Fruit fly (Drosophila melanogaster): ENCODE results near the gene CG32075.

- no peak for TF ChIP-seq pad (GFP tag; optimal IDR thresholded peaks at IDR 0.05)
- TF ChIP-seq CG5204 (GFP tag; optimal IDR thresholded peaks at IDR 0.05): no peak
- no peak for TF ChIP-seq cnc (optimal IDR thresholded peaks at IDR 0.05)
- TF ChIP-seq ovo (GFP tag; optimal IDR thresholded peaks at IDR 0.05): no peak
- no peak for TF ChIP-seq cic (GFP tag; optimal IDR thresholded peaks at IDR 0.05)
- TF ChIP-seq CG1620 (GFP tag; optimal IDR thresholded peaks at IDR 0.05): no peak
Observed at dm6 chr3L:11107432-11107831, 42.7 kb upstream of the CG32075 start, which contains the start of gene CG32073.

All from whole organism, adult.